Fruit fly (Drosophila melanogaster) whole organism, embryonic: ENCODE data around the gene Kdm2.

Source experiments
- CG12155 ChIP-seq: fragments of 200-800 bp; sonication (Bioruptor generic); optimal IDR thresholded peaks from 3 replicates; lab custom pipeline; 2016; ENCODE audit warnings: missing biosample characterization, missing genetic modification characterization
- CG12299 ChIP-seq: fragments of 200-800 bp; sonication (Bioruptor generic); optimal IDR thresholded peaks from 2 replicates; lab custom pipeline; 2018; ENCODE audit warnings: missing biosample characterization, mild to moderate bottlenecking, missing genetic modification characterization
- CG12391 ChIP-seq: fragments of 200-800 bp; sonication (Bioruptor generic); optimal IDR thresholded peaks from 3 replicates; lab custom pipeline; 2018; ENCODE audit warnings: missing biosample characterization, mild to moderate bottlenecking, missing genetic modification characterization, moderate library complexity
- CG13287 ChIP-seq: fragments of 200-800 bp; sonication (Bioruptor generic); IDR thresholded peaks from 2 replicates; pipeline ENCODE4 v1.3.6; 2022; ENCODE audit warnings: missing biosample characterization, missing genetic modification characterization; ENCODE audit not compliant: partially characterized antibody
- CG14710 ChIP-seq: fragments of 200-800 bp; sonication (Bioruptor generic); optimal IDR thresholded peaks from 3 replicates; lab custom pipeline; 2019; ENCODE audit warnings: missing biosample characterization, mild to moderate bottlenecking, missing genetic modification characterization, moderate library complexity
- CG1647 ChIP-seq: fragments of 200-800 bp; sonication (Bioruptor generic); optimal IDR thresholded peaks from 3 replicates; lab custom pipeline; 2016; ENCODE audit warnings: missing biosample characterization, missing genetic modification characterization
- CG1832 ChIP-seq: fragments of 200-800 bp; sonication (Bioruptor generic); optimal IDR thresholded peaks from 2 replicates; lab custom pipeline; 2017; ENCODE audit warnings: missing biosample characterization, mild to moderate bottlenecking, missing genetic modification characterization, inconsistent platforms
- CG2875 ChIP-seq: fragments of 200-800 bp; sonication (Bioruptor generic); optimal IDR thresholded peaks from 2 replicates; lab custom pipeline; 2017; ENCODE audit warnings: missing biosample characterization, mild to moderate bottlenecking, missing genetic modification characterization, missing genetic modification reagents
- CG31224 ChIP-seq: fragments of 200-800 bp; sonication (Bioruptor generic); IDR thresholded peaks from 2 replicates; pipeline ENCODE4 v1.3.6; 2022; ENCODE audit warnings: missing biosample characterization, missing genetic modification characterization
- CG31388 ChIP-seq: fragments of 200-800 bp; sonication (Bioruptor generic); optimal IDR thresholded peaks from 2 replicates; lab custom pipeline; 2016; ENCODE audit warnings: missing biosample characterization, missing genetic modification characterization
- CG32532 ChIP-seq: fragments of 200-800 bp; sonication (Bioruptor generic); IDR thresholded peaks from 2 replicates; pipeline ENCODE4 v1.3.6; 2022; ENCODE audit warnings: missing biosample characterization, missing genetic modification characterization
- CG3726 ChIP-seq: fragments of 200-800 bp; sonication (Bioruptor generic); IDR thresholded peaks from 3 replicates; pipeline ENCODE4, ENCODE4 v1.3.6; 2022; ENCODE audit warnings: missing biosample characterization, missing genetic modification characterization
- CG3847 ChIP-seq: fragments of 200-800 bp; sonication (Bioruptor generic); IDR thresholded peaks from 2 replicates; pipeline ENCODE4 v1.3.6; 2022; ENCODE audit warnings: missing biosample characterization, missing genetic modification characterization
- CG4404 ChIP-seq: fragments of 200-800 bp; sonication (Bioruptor generic); IDR thresholded peaks from 2 replicates; pipeline ENCODE4 v1.3.6; 2022; ENCODE audit warnings: missing biosample characterization, missing genetic modification characterization
- CG4707 ChIP-seq: fragments of 200-800 bp; sonication (Bioruptor generic); optimal IDR thresholded peaks from 2 replicates; lab custom pipeline; 2018; ENCODE audit warnings: missing biosample characterization, mild to moderate bottlenecking, missing genetic modification characterization, moderate library complexity
- CG4820 ChIP-seq: fragments of 200-800 bp; sonication (Bioruptor generic); optimal IDR thresholded peaks from 3 replicates; lab custom pipeline; 2016; ENCODE audit warnings: missing biosample characterization, missing genetic modification characterization
- CG6683 ChIP-seq: fragments of 200-800 bp; sonication (Bioruptor generic); optimal IDR thresholded peaks from 2 replicates; lab custom pipeline; 2017; ENCODE audit warnings: missing biosample characterization, mild to moderate bottlenecking, missing genetic modification characterization, missing genetic modification reagents
- CG7271 ChIP-seq: fragments of 200-800 bp; sonication (Bioruptor generic); optimal IDR thresholded peaks from 2 replicates; lab custom pipeline; 2018; ENCODE audit warnings: missing biosample characterization, mild to moderate bottlenecking, missing genetic modification characterization, moderate library complexity
- CG7745 ChIP-seq: fragments of 200-800 bp; sonication (Bioruptor generic); optimal IDR thresholded peaks from 2 replicates; lab custom pipeline; 2018; ENCODE audit warnings: missing biosample characterization, mild to moderate bottlenecking, missing genetic modification characterization, moderate library complexity
- CG7963 ChIP-seq: fragments of 200-800 bp; sonication (Bioruptor generic); IDR thresholded peaks from 3 replicates; pipeline ENCODE4 v1.3.6; 2022; ENCODE audit warnings: missing biosample characterization, missing genetic modification characterization; ENCODE audit not compliant: partially characterized antibody
- CG9797 ChIP-seq: fragments of 200-800 bp; sonication (Bioruptor generic); optimal IDR thresholded peaks from 3 replicates; lab custom pipeline; 2018; ENCODE audit warnings: missing biosample characterization, mild to moderate bottlenecking, missing genetic modification characterization
- Dad ChIP-seq: fragments of 200-800 bp; sonication (Bioruptor generic); optimal IDR thresholded peaks from 3 replicates; lab custom pipeline; 2016; ENCODE audit warnings: missing biosample characterization, missing genetic modification characterization
- Doc2 ChIP-seq: fragments of 200-800 bp; sonication (Bioruptor generic); IDR thresholded peaks from 2 replicates; pipeline ENCODE4 v1.3.6; 2022; ENCODE audit warnings: missing biosample characterization, missing genetic modification characterization
- Fer3 ChIP-seq: fragments of 200-800 bp; sonication (Bioruptor generic); optimal IDR thresholded peaks from 2 replicates; lab custom pipeline; 2018; ENCODE audit warnings: missing biosample characterization, mild to moderate bottlenecking, missing genetic modification characterization, moderate library complexity
- H15 ChIP-seq: fragments of 200-800 bp; sonication (Bioruptor generic); IDR thresholded peaks from 3 replicates; pipeline ENCODE4 v1.3.6; 2022; ENCODE audit warnings: missing biosample characterization, missing genetic modification characterization
- Lhr ChIP-seq: fragments of 200-800 bp; sonication (Bioruptor generic); optimal IDR thresholded peaks from 3 replicates; lab custom pipeline; 2017; ENCODE audit warnings: mild to moderate bottlenecking, missing biosample characterization, missing genetic modification reagents, missing genetic modification characterization
- MESR4 ChIP-seq: fragments of 200-800 bp; sonication (Bioruptor generic); optimal IDR thresholded peaks from 2 replicates; lab custom pipeline; 2018; ENCODE audit warnings: missing biosample characterization, mild to moderate bottlenecking, missing genetic modification characterization, moderate library complexity
- NC2α ChIP-seq: fragments of 200-800 bp; sonication (Bioruptor generic); optimal IDR thresholded peaks from 2 replicates; lab custom pipeline; 2016; ENCODE audit warnings: missing biosample characterization, missing genetic modification characterization
- NK7.1 ChIP-seq: fragments of 200-800 bp; sonication (Bioruptor generic); optimal IDR thresholded peaks from 3 replicates; lab custom pipeline; 2016; ENCODE audit warnings: missing biosample characterization, missing genetic modification characterization
- Nf-YA ChIP-seq: fragments of 200-800 bp; sonication (Bioruptor generic); IDR thresholded peaks from 2 replicates; pipeline ENCODE4 v1.3.6; 2022; ENCODE audit warnings: missing biosample characterization, missing genetic modification characterization
- Nf-YC ChIP-seq: fragments of 200-800 bp; optimal IDR thresholded peaks from 3 replicates; lab custom pipeline; 2019; ENCODE audit warnings: missing biosample characterization, mild to moderate bottlenecking, missing genetic modification characterization, moderate library complexity
- NfI ChIP-seq: fragments of 200-800 bp; sonication (Bioruptor generic); optimal IDR thresholded peaks from 3 replicates; lab custom pipeline; 2018; ENCODE audit warnings: missing biosample characterization, mild to moderate bottlenecking, missing genetic modification characterization, moderate library complexity
- Oli ChIP-seq: fragments of 200-800 bp; sonication (Bioruptor generic); optimal IDR thresholded peaks from 2 replicates; lab custom pipeline; 2018; ENCODE audit warnings: missing biosample characterization, mild to moderate bottlenecking, missing genetic modification characterization, moderate library complexity
- Sry-δ ChIP-seq: fragments of 200-800 bp; sonication (Bioruptor generic); optimal IDR thresholded peaks from 2 replicates; lab custom pipeline; 2016; ENCODE audit warnings: missing biosample characterization, missing genetic modification characterization
- al ChIP-seq: fragments of 200-800 bp; sonication (Bioruptor generic); IDR thresholded peaks from 2 replicates; pipeline ENCODE4 v1.3.6; 2022; ENCODE audit warnings: missing biosample characterization, missing genetic modification characterization
- az2 ChIP-seq: fragments of 200-800 bp; sonication (Bioruptor generic); optimal IDR thresholded peaks from 3 replicates; lab custom pipeline; 2016; ENCODE audit warnings: missing biosample characterization, missing genetic modification characterization
- danr ChIP-seq: fragments of 200-800 bp; sonication (Bioruptor generic); IDR thresholded peaks from 2 replicates; pipeline ENCODE4 v1.3.6; 2022; ENCODE audit warnings: missing biosample characterization, missing genetic modification characterization
- dimm ChIP-seq: fragments of 200-800 bp; sonication (Bioruptor generic); IDR thresholded peaks from 2 replicates; pipeline ENCODE4 v1.3.6; 2022; ENCODE audit warnings: missing biosample characterization, missing genetic modification characterization
- dysf ChIP-seq: fragments of 200-800 bp; sonication (Bioruptor generic); IDR thresholded peaks from 3 replicates; pipeline ENCODE4 v1.3.6; 2022; ENCODE audit warnings: missing biosample characterization, missing genetic modification characterization
- ems ChIP-seq: fragments of 200-800 bp; sonication (Bioruptor generic); optimal IDR thresholded peaks from 3 replicates; lab custom pipeline; 2016; ENCODE audit warnings: missing biosample characterization, missing genetic modification characterization
- fd3F ChIP-seq: fragments of 200-800 bp; sonication (Bioruptor generic); optimal IDR thresholded peaks from 2 replicates; lab custom pipeline; 2018; ENCODE audit warnings: missing biosample characterization, mild to moderate bottlenecking, missing genetic modification characterization, moderate library complexity
- fru ChIP-seq: fragments of >200 bp; optimal IDR thresholded peaks from 2 replicates; lab custom pipeline; 2017
- hth ChIP-seq: fragments of >200 bp; optimal IDR thresholded peaks from 2 replicates; lab custom pipeline; 2017; ENCODE audit warnings: inconsistent platforms
- mam ChIP-seq: fragments of 200-800 bp; sonication (Bioruptor generic); optimal IDR thresholded peaks from 3 replicates; lab custom pipeline; 2016; ENCODE audit warnings: missing biosample characterization, missing genetic modification characterization
- mld ChIP-seq: fragments of 200-800 bp; sonication (Bioruptor generic); IDR thresholded peaks from 3 replicates; pipeline ENCODE4 v1.3.6; 2022; ENCODE audit warnings: missing biosample characterization, missing genetic modification characterization; ENCODE audit not compliant: partially characterized antibody
- oc ChIP-seq: fragments of 200-800 bp; sonication (Bioruptor generic); optimal IDR thresholded peaks from 2 replicates; lab custom pipeline; 2018; ENCODE audit warnings: missing biosample characterization, mild to moderate bottlenecking, missing genetic modification characterization, moderate library complexity
- pita ChIP-seq: fragments of 200-800 bp; sonication (Bioruptor generic); optimal IDR thresholded peaks from 2 replicates; lab custom pipeline; 2017; ENCODE audit warnings: missing biosample characterization, mild to moderate bottlenecking, missing genetic modification characterization
- pros ChIP-seq: fragments of 200-800 bp; sonication (Bioruptor generic); optimal IDR thresholded peaks from 3 replicates; lab custom pipeline; 2019; ENCODE audit warnings: missing biosample characterization, mild to moderate bottlenecking, missing genetic modification characterization, moderate library complexity
- sens-2 ChIP-seq: fragments of 200-800 bp; sonication (Bioruptor generic); IDR thresholded peaks from 2 replicates; pipeline ENCODE4 v1.3.6; 2022; ENCODE audit warnings: missing biosample characterization, missing genetic modification characterization
- seq ChIP-seq: fragments of 200-800 bp; sonication (Bioruptor generic); IDR thresholded peaks from 2 replicates; pipeline ENCODE4 v1.3.6; 2022; ENCODE audit warnings: missing biosample characterization, missing genetic modification characterization
- trh ChIP-seq: fragments of 200-800 bp; sonication (Bioruptor generic); optimal IDR thresholded peaks from 2 replicates; lab custom pipeline; 2016; ENCODE audit warnings: missing biosample characterization, missing genetic modification characterization
- tx ChIP-seq: fragments of 200-800 bp; sonication (Bioruptor generic); optimal IDR thresholded peaks from 2 replicates; lab custom pipeline; 2016; ENCODE audit warnings: missing biosample characterization, missing genetic modification characterization

Kdm2 gene

dm6 chr3R:9039448-9039847 lies 12.8 kb upstream of the Kdm2 start, which contains the start of gene neur (continued):
- no peak for TF ChIP-seq CG1647 (GFP tag; lab: Kevin White, UChicago)
- TF ChIP-seq CG9797 (GFP tag; lab: Kevin White, UChicago): peak; percentile 88
- TF ChIP-seq az2 (GFP tag; lab: Kevin White, UChicago): no peak
- 0 out of 3 replicates have a peak, but pooled peaks have one; percentile 11 for TF ChIP-seq mld (GFP tag; lab: Robert Waterston, UW)
- no peak for TF ChIP-seq CG31224 (GFP tag; lab: Robert Waterston, UW)
- no peak for TF ChIP-seq Doc2
- no peak for TF ChIP-seq sens-2 (GFP tag; lab: Robert Waterston, UW)
- no peak for TF ChIP-seq CG4707
- peak; percentile 78 for TF ChIP-seq CG13287 (GFP tag; lab: Robert Waterston, UW)
- TF ChIP-seq CG12299 (tag; lab: Kevin White, UChicago): no peak
- no peak for TF ChIP-seq al (GFP tag; lab: Robert Waterston, UW)
- peak; percentile 83 for TF ChIP-seq Lhr (GFP tag; lab: Kevin White, UChicago)
- TF ChIP-seq trh (GFP tag; lab: Kevin White, UChicago): no peak
- no peak for TF ChIP-seq Nf-YA (GFP tag; lab: Robert Waterston, UW)
- TF ChIP-seq CG2875 (GFP tag; lab: Kevin White, UChicago): no peak
- TF ChIP-seq CG4404 (GFP tag; lab: Robert Waterston, UW): no peak
- no peak for TF ChIP-seq Dad
- TF ChIP-seq CG3726 (GFP tag; lab: Robert Waterston, UW): no peak
- no peak for TF ChIP-seq CG7745 (tag; lab: Kevin White, UChicago)
- TF ChIP-seq danr (GFP tag; lab: Robert Waterston, UW): no peak
- TF ChIP-seq pros: no peak
- no peak for TF ChIP-seq dimm (GFP tag; lab: Robert Waterston, UW)
- TF ChIP-seq CG1832: no peak
- TF ChIP-seq CG12155 (GFP tag; lab: Kevin White, UChicago): peak; percentile 63
- TF ChIP-seq CG4820 (GFP tag; lab: Kevin White, UChicago): peak; percentile 17
- no peak for TF ChIP-seq seq
- no peak for TF ChIP-seq hth (lab: Kevin White, UChicago)
- TF ChIP-seq fd3F (GFP tag; lab: Kevin White, UChicago): no peak
- TF ChIP-seq CG7963 (GFP tag; lab: Robert Waterston, UW): peak; percentile 40; the same call in 1 of the 3 replicates
- TF ChIP-seq CG6683: no peak
- TF ChIP-seq Fer3 (tag; lab: Kevin White, UChicago): no peak
- TF ChIP-seq Oli (tag; lab: Kevin White, UChicago): no peak
- no peak for TF ChIP-seq CG7271 (tag; lab: Kevin White, UChicago)
- peak; percentile 45 for TF ChIP-seq CG12391
- no peak for TF ChIP-seq mam (GFP tag; lab: Kevin White, UChicago)
- no peak for TF ChIP-seq MESR4 (GFP tag; lab: Kevin White, UChicago)
- peak; percentile 41 for TF ChIP-seq Nf-YC (tag; lab: Kevin White, UChicago)
- TF ChIP-seq tx: no peak
- no peak for TF ChIP-seq ems (GFP tag; lab: Kevin White, UChicago)
- peak; percentile 73 for TF ChIP-seq CG14710 (tag; lab: Kevin White, UChicago)
- TF ChIP-seq NK7.1 (GFP tag; lab: Kevin White, UChicago): no peak
- TF ChIP-seq NC2α (GFP tag; lab: Kevin White, UChicago): no peak
- TF ChIP-seq oc (tag; lab: Kevin White, UChicago): no peak
- TF ChIP-seq fru: no peak
- TF ChIP-seq pita (GFP tag; lab: Kevin White, UChicago): no peak
- TF ChIP-seq CG3847 (GFP tag; lab: Robert Waterston, UW): peak; percentile 29
- TF ChIP-seq NfI (GFP tag; lab: Kevin White, UChicago): peak; percentile 40
- TF ChIP-seq H15: no peak
- TF ChIP-seq CG32532 (GFP tag; lab: Robert Waterston, UW): no peak
- no peak for TF ChIP-seq CG31388 (GFP tag; lab: Kevin White, UChicago)
- TF ChIP-seq Sry-δ (GFP tag; lab: Kevin White, UChicago): peak; percentile 74
- TF ChIP-seq dysf (GFP tag; lab: Robert Waterston, UW): no peak; the same call in 2 of the 3 replicates
